Worm (Caenorhabditis elegans) whole organism, young adult: Measurements from ENCODE around the gene pah-1.

ENCODE experiments used
- B0019.2 ChIP-seq: fragments of 200-800 bp; sonication (Bioruptor generic); conservative IDR thresholded peaks from 2 replicates; pipeline ENCODE4 v1.3.6; 2022; ENCODE audit warnings: missing genetic modification reagents, missing genetic modification characterization, missing compliant biosample characterization
- B0336.3 ChIP-seq: fragments of 200-800 bp; sonication (Bioruptor generic); IDR thresholded peaks from 2 replicates; pipeline ENCODE4 v1.3.6; 2022; ENCODE audit warnings: missing genetic modification characterization, missing compliant biosample characterization
- C17E4.6 ChIP-seq: fragments of 200-800 bp; sonication (Bioruptor generic); IDR thresholded peaks from 2 replicates; pipeline ENCODE4 v1.3.6; 2022; ENCODE audit warnings: missing genetic modification reagents, missing genetic modification characterization, missing compliant biosample characterization
- F10E7.11 ChIP-seq: sonication (generic microtip); optimal IDR thresholded peaks from 2 replicates; lab custom pipeline; 2017; ENCODE audit warnings: mild to moderate bottlenecking, missing genetic modification characterization, moderate library complexity, missing compliant biosample characterization
- F55B11.4 ChIP-seq: sonication (generic microtip); optimal IDR thresholded peaks from 2 replicates; lab custom pipeline; 2016; ENCODE audit warnings: missing compliant biosample characterization, missing genetic modification characterization, borderline replicate concordance; ENCODE audit not compliant: insufficient read depth
- F57A8.1 ChIP-seq: fragments of 200-800 bp; sonication (Bioruptor generic); optimal IDR thresholded peaks from 2 replicates; lab custom pipeline; 2018; ENCODE audit warnings: mild to moderate bottlenecking, missing genetic modification characterization, moderate library complexity, missing compliant biosample characterization
- K12H6.12 ChIP-seq: fragments of 200-800 bp; sonication (Bioruptor generic); optimal IDR thresholded peaks from 2 replicates; lab custom pipeline; 2018; ENCODE audit warnings: mild to moderate bottlenecking, missing genetic modification characterization, missing compliant biosample characterization
- T07F8.4 ChIP-seq: sonication (generic microtip); optimal IDR thresholded peaks from 2 replicates; lab custom pipeline; 2016; ENCODE audit warnings: mild to moderate bottlenecking, missing genetic modification characterization, moderate library complexity, missing compliant biosample characterization
- T26A5.8 ChIP-seq: sonication (generic microtip); optimal IDR thresholded peaks from 2 replicates; lab custom pipeline; 2016; ENCODE audit warnings: missing genetic modification characterization, missing compliant biosample characterization
- Y53G8AR.9 ChIP-seq: fragments of 200-800 bp; sonication (Bioruptor generic); conservative IDR thresholded peaks from 2 replicates; pipeline ENCODE4 v1.3.6; 2022; ENCODE audit warnings: missing genetic modification reagents, missing genetic modification characterization, missing compliant biosample characterization
- Y79H2A.3 ChIP-seq: fragments of 200-800 bp; sonication (Bioruptor generic); conservative IDR thresholded peaks from 2 replicates; pipeline ENCODE4 v1.3.6; 2022; ENCODE audit warnings: missing genetic modification reagents, missing genetic modification characterization, missing compliant biosample characterization
- Y95B8A.8 ChIP-seq: fragments of 200-800 bp; sonication (Bioruptor generic); IDR thresholded peaks from 2 replicates; pipeline ENCODE4 v1.3.6; 2022; ENCODE audit warnings: missing genetic modification reagents, missing genetic modification characterization, missing compliant biosample characterization
- akir-1 ChIP-seq: fragments of 200-800 bp; sonication (Bioruptor generic); optimal IDR thresholded peaks from 2 replicates; lab custom pipeline; 2018; ENCODE audit warnings: mild to moderate bottlenecking, missing genetic modification characterization, moderate library complexity, missing compliant biosample characterization
- atf-7 ChIP-seq: sonication (generic microtip); optimal IDR thresholded peaks from 2 replicates; lab custom pipeline; 2017; ENCODE audit warnings: mild to moderate bottlenecking, missing genetic modification characterization, missing compliant biosample characterization
- attf-3 ChIP-seq: fragments of 200-800 bp; sonication (Bioruptor generic); conservative IDR thresholded peaks from 2 replicates; pipeline ENCODE4 v1.3.6; 2022; ENCODE audit warnings: missing genetic modification reagents, missing genetic modification characterization, missing compliant biosample characterization
- ccch-3 ChIP-seq: fragments of 200-800 bp; sonication (Bioruptor generic); optimal IDR thresholded peaks from 2 replicates; lab custom pipeline; 2018; ENCODE audit warnings: mild to moderate bottlenecking, missing genetic modification characterization, missing compliant biosample characterization
- ceh-40 ChIP-seq: fragments of 200-800 bp; sonication (Bioruptor generic); IDR thresholded peaks from 2 replicates; pipeline ENCODE4 v1.3.6; 2022; ENCODE audit warnings: missing genetic modification characterization, missing compliant biosample characterization
- ceh-91 ChIP-seq: fragments of 200-800 bp; sonication (Bioruptor generic); IDR thresholded peaks from 2 replicates; pipeline ENCODE4 v1.3.6; 2022; ENCODE audit warnings: missing genetic modification reagents, missing genetic modification characterization, missing compliant biosample characterization
- die-1 ChIP-seq: sonication (generic microtip); optimal IDR thresholded peaks from 2 replicates; lab custom pipeline; 2016; ENCODE audit warnings: missing genotype, mild to moderate bottlenecking, missing genetic modification characterization, missing compliant biosample characterization
- efl-1 ChIP-seq: fragments of 150-350 bp; optimal IDR thresholded peaks from 2 replicates; lab custom pipeline; 2014; ENCODE audit warnings: missing biosample characterization, missing genetic modification reagents, missing genetic modification characterization
- egl-18 ChIP-seq: fragments of 200-800 bp; sonication (Bioruptor generic); IDR thresholded peaks from 2 replicates; pipeline ENCODE4 v1.3.6; 2022; ENCODE audit warnings: missing genetic modification reagents, missing genetic modification characterization, missing compliant biosample characterization
- ets-4 ChIP-seq: fragments of 200-800 bp; sonication (Bioruptor generic); optimal IDR thresholded peaks from 2 replicates; lab custom pipeline; 2018; ENCODE audit warnings: mild to moderate bottlenecking, missing genetic modification characterization, missing compliant biosample characterization
- gei-17 ChIP-seq: fragments of 200-800 bp; sonication (Bioruptor generic); optimal IDR thresholded peaks from 2 replicates; lab custom pipeline; 2018; ENCODE audit warnings: mild to moderate bottlenecking, missing genetic modification characterization, missing compliant biosample characterization
- him-1 ChIP-seq: sonication (generic microtip); optimal IDR thresholded peaks from 2 replicates; lab custom pipeline; 2016; ENCODE audit warnings: missing genotype, missing genetic modification reagents, missing genetic modification characterization, missing compliant biosample characterization
- hlh-12 ChIP-seq: sonication (generic microtip); optimal IDR thresholded peaks from 2 replicates; lab custom pipeline; 2016; ENCODE audit warnings: missing genetic modification characterization, missing compliant biosample characterization
- hmg-20 ChIP-seq: fragments of 200-800 bp; sonication (Bioruptor generic); IDR thresholded peaks from 2 replicates; pipeline ENCODE4 v1.3.6; 2022; ENCODE audit warnings: missing genetic modification reagents, missing genetic modification characterization, missing compliant biosample characterization
- let-526 ChIP-seq: fragments of 200-800 bp; sonication (Bioruptor generic); IDR thresholded peaks from 2 replicates; pipeline ENCODE4 v1.3.6; 2022; ENCODE audit warnings: missing genetic modification reagents, missing genetic modification characterization, missing compliant biosample characterization
- lir-1 ChIP-seq: fragments of 200-800 bp; sonication (Bioruptor generic); conservative IDR thresholded peaks from 2 replicates; pipeline ENCODE4 v1.3.6; 2022; ENCODE audit warnings: missing genetic modification reagents, missing genetic modification characterization, missing compliant biosample characterization
- madf-3 ChIP-seq: fragments of 200-800 bp; sonication (Bioruptor generic); IDR thresholded peaks from 2 replicates; pipeline ENCODE4 v1.3.6; 2022; ENCODE audit warnings: missing genetic modification reagents, missing genetic modification characterization, missing compliant biosample characterization
- mes-4 ChIP-seq: sonication (generic microtip); optimal IDR thresholded peaks from 2 replicates; lab custom pipeline; 2016; ENCODE audit warnings: missing genotype, missing genetic modification characterization, missing compliant biosample characterization
- nfya-1 ChIP-seq: sonication (generic microtip); optimal IDR thresholded peaks from 2 replicates; lab custom pipeline; 2017; ENCODE audit warnings: antibody characterized with exemption, missing compliant biosample characterization, missing genetic modification characterization, borderline replicate concordance; ENCODE audit not compliant: insufficient read depth
- nhr-27 ChIP-seq: fragments of 200-800 bp; sonication (Bioruptor generic); optimal IDR thresholded peaks from 2 replicates; lab custom pipeline; 2018; ENCODE audit warnings: mild to moderate bottlenecking, missing genetic modification characterization, moderate library complexity, missing compliant biosample characterization
- pbrm-1 ChIP-seq: fragments of 200-800 bp; sonication (Bioruptor generic); IDR thresholded peaks from 2 replicates; pipeline ENCODE4 v1.3.6; 2022; ENCODE audit warnings: missing genetic modification reagents, missing genetic modification characterization, missing compliant biosample characterization
- rcor-1 ChIP-seq: fragments of 200-800 bp; sonication (Bioruptor generic); IDR thresholded peaks from 2 replicates; pipeline ENCODE4 v1.3.6; 2022; ENCODE audit warnings: missing genetic modification reagents, missing genetic modification characterization, missing compliant biosample characterization
- rec-8 ChIP-seq, 2 experiments: sonication (generic microtip); optimal IDR thresholded peaks; 2 replicates each; lab custom pipeline; 2016; ENCODE audit warnings: mild to moderate bottlenecking in 2 of 2, missing genetic modification characterization in 2 of 2, missing genetic modification reagents in 2 of 2, missing genotype in 2 of 2, missing biosample characterization in 1 of 2, missing compliant biosample characterization in 1 of 2, moderate library complexity in 1 of 2
- sdz-38 ChIP-seq: sonication (generic microtip); optimal IDR thresholded peaks from 2 replicates; lab custom pipeline; 2016; ENCODE audit warnings: missing genotype, missing genetic modification characterization, missing compliant biosample characterization
- snpc-4 ChIP-seq, 5 experiments: fragments of 150-350 bp in 1 of 5; sonication (generic microtip) in 4 of 5; optimal IDR thresholded peaks; 2 replicates each; lab custom pipeline; 2014 to 2018; ENCODE audit warnings: missing genetic modification characterization in 5 of 5, missing biosample characterization in 3 of 5, antibody characterized with exemption in 2 of 5, mild to moderate bottlenecking in 2 of 5, missing compliant biosample characterization in 2 of 5, missing genotype in 2 of 5, moderate library complexity in 2 of 5, missing genetic modification reagents in 1 of 5
- sptf-2 ChIP-seq: fragments of 200-800 bp; sonication (Bioruptor generic); optimal IDR thresholded peaks from 2 replicates; lab custom pipeline; 2018; ENCODE audit warnings: mild to moderate bottlenecking, missing genetic modification characterization, missing compliant biosample characterization
- unc-130 ChIP-seq: sonication (generic microtip); optimal IDR thresholded peaks from 2 replicates; lab custom pipeline; 2016; ENCODE audit warnings: missing genetic modification reagents, missing genetic modification characterization, missing compliant biosample characterization
- ztf-22 ChIP-seq: fragments of 200-800 bp; sonication (Bioruptor generic); optimal IDR thresholded peaks from 2 replicates; lab custom pipeline; 2018; ENCODE audit warnings: mild to moderate bottlenecking, missing genetic modification characterization, moderate library complexity, missing compliant biosample characterization
- ztf-28 ChIP-seq: fragments of 200-800 bp; sonication (Bioruptor generic); IDR thresholded peaks from 2 replicates; pipeline ENCODE4 v1.3.6; 2022; ENCODE audit warnings: missing genetic modification reagents, missing genetic modification characterization, missing compliant biosample characterization

The pah-1 gene

ce11 chrII:8787376-8787775 lies 20.6 kb upstream of the pah-1 start (continued):
- TF ChIP-seq F55B11.4 (tag; lab: Kevin White, UChicago), result no peak
- TF ChIP-seq akir-1 (GFP tag; lab: Kevin White, UChicago), result no peak
- TF ChIP-seq sptf-2, result no peak
- peak; percentile 81 for TF ChIP-seq pbrm-1 (GFP tag; lab: Robert Waterston, UW)
- TF ChIP-seq atf-7, result peak; percentile 83
- no peak for TF ChIP-seq rec-8 (tag; optimal IDR thresholded peaks at IDR 0.05; lab: Kevin White, UChicago)
- TF ChIP-seq T07F8.4, result no peak
- no peak for TF ChIP-seq die-1 (tag; lab: Kevin White, UChicago)
- no peak for TF ChIP-seq ceh-91 (GFP tag; lab: Robert Waterston, UW)
- no peak for TF ChIP-seq Y79H2A.3 (GFP tag; lab: Robert Waterston, UW)
- TF ChIP-seq F57A8.1 (GFP tag; lab: Kevin White, UChicago), result no peak
- no peak for TF ChIP-seq attf-3 (GFP tag; lab: Robert Waterston, UW)
- peak; percentile 83 for TF ChIP-seq madf-3 (GFP tag; lab: Robert Waterston, UW)
- no peak for TF ChIP-seq sdz-38
- TF ChIP-seq B0019.2 (GFP tag; lab: Robert Waterston, UW), result no peak
- no peak for TF ChIP-seq hmg-20 (GFP tag; lab: Robert Waterston, UW)
- TF ChIP-seq rcor-1 (GFP tag; lab: Robert Waterston, UW), result peak; percentile 55; the same call in 1 of the 2 replicates
- 0 out of 2 replicates have a peak, but pooled peaks have one; percentile 36 for TF ChIP-seq Y95B8A.8 (GFP tag; lab: Robert Waterston, UW)
- no peak for TF ChIP-seq nfya-1
- TF ChIP-seq C17E4.6 (GFP tag; lab: Robert Waterston, UW), result peak; percentile 86
- TF ChIP-seq gei-17 (GFP tag; lab: Kevin White, UChicago), result peak; percentile 53
- TF ChIP-seq Y53G8AR.9, result peak; percentile 66
- TF ChIP-seq unc-130 (GFP tag; lab: Kevin White, UChicago), result no peak
- peak; percentile 23 for TF ChIP-seq ets-4
- TF ChIP-seq mes-4, result no peak
- TF ChIP-seq hlh-12 (tag; lab: Kevin White, UChicago), result no peak
- no peak for TF ChIP-seq T26A5.8 (tag; lab: Kevin White, UChicago)
- TF ChIP-seq egl-18, result no peak
- TF ChIP-seq let-526 (GFP tag; lab: Robert Waterston, UW), result peak; percentile 76; the same call in 1 of the 2 replicates
- no peak for TF ChIP-seq efl-1
- TF ChIP-seq F10E7.11 (tag; lab: Kevin White, UChicago), result no peak
- TF ChIP-seq K12H6.12, result peak; percentile 78
- no peak for TF ChIP-seq snpc-4 (GFP tag; optimal IDR thresholded peaks at IDR 0.05; lab: Kevin White, UChicago)
- peak in 3 of 4 experiments; percentile 48 to 62 (median 49) for TF ChIP-seq snpc-4 (tag; optimal IDR thresholded peaks at IDR 0.05; lab: Kevin White, UChicago)
- TF ChIP-seq ztf-22 (GFP tag; lab: Kevin White, UChicago), result peak; percentile 7
- TF ChIP-seq ztf-28 (GFP tag; lab: Robert Waterston, UW), result no peak
- TF ChIP-seq lir-1 (GFP tag; lab: Robert Waterston, UW), result 0 out of 2 replicates have a peak, but pooled peaks have one; percentile 13
- TF ChIP-seq nhr-27 (tag; lab: Kevin White, UChicago), result no peak
- peak; percentile 86 for TF ChIP-seq B0336.3 (GFP tag; lab: Robert Waterston, UW)
- TF ChIP-seq ceh-40 (GFP tag; lab: Robert Waterston, UW), result no peak
- TF ChIP-seq him-1 (tag; lab: Kevin White, UChicago), result no peak
- no peak for TF ChIP-seq ccch-3
